Worm (Caenorhabditis elegans) whole organism, L3 larva: ENCODE measurements around the gene C01G12.9.

Source experiments
- ama-1 ChIP-seq: fragments of 150-350 bp; optimal IDR thresholded peaks from 2 replicates; lab custom pipeline; 2018
- ceh-28 ChIP-seq: fragments of 150-350 bp; optimal IDR thresholded peaks from 2 replicates; lab custom pipeline; 2014; ENCODE audit warnings: missing biosample characterization, missing genetic modification reagents, missing genetic modification characterization
- ceh-82 ChIP-seq: fragments of 150-350 bp; optimal IDR thresholded peaks from 2 replicates; lab custom pipeline; 2014; ENCODE audit warnings: missing biosample characterization, missing genetic modification characterization
- ceh-9 ChIP-seq: sonication (generic microtip); optimal IDR thresholded peaks from 2 replicates; lab custom pipeline; 2018; ENCODE audit warnings: missing biosample characterization, missing genetic modification characterization
- daf-12 ChIP-seq: fragments of 150-350 bp; optimal IDR thresholded peaks from 2 replicates; lab custom pipeline; 2014; ENCODE audit warnings: missing biosample characterization, missing genetic modification reagents, missing genetic modification characterization
- egl-27 ChIP-seq: sonication (generic microtip); optimal IDR thresholded peaks from 4 replicates; lab custom pipeline; 2017; ENCODE audit warnings: missing biosample characterization, missing genetic modification reagents, missing genetic modification characterization
- egl-5 ChIP-seq: fragments of 150-350 bp; optimal IDR thresholded peaks from 2 replicates; lab custom pipeline; 2017; ENCODE audit warnings: missing biosample characterization, missing genetic modification reagents, missing genetic modification characterization, inconsistent platforms
- elt-1 ChIP-seq: fragments of 150-350 bp; optimal IDR thresholded peaks from 2 replicates; lab custom pipeline; 2014; ENCODE audit warnings: missing biosample characterization, missing genetic modification characterization
- elt-3 ChIP-seq, 3 experiments: fragments of 150-350 bp in 1 of 3; sonication (generic microtip) in 2 of 3; optimal IDR thresholded peaks; 2 replicates in 2 of 3; 4 replicates in 1 of 3; lab custom pipeline; 2014 to 2017; ENCODE audit warnings: missing biosample characterization in 3 of 3, missing genetic modification characterization in 3 of 3
- eor-1 ChIP-seq, 2 experiments: fragments of 150-350 bp; optimal IDR thresholded peaks; 2 replicates each; lab custom pipeline; 2014 to 2018; ENCODE audit warnings: missing biosample characterization in 2 of 2, missing genetic modification characterization in 2 of 2
- fkh-10 ChIP-seq: sonication (generic microtip); optimal IDR thresholded peaks from 2 replicates; lab custom pipeline; 2017; ENCODE audit warnings: missing biosample characterization, missing genetic modification reagents, missing genetic modification characterization
- fkh-2 ChIP-seq: fragments of 150-350 bp; optimal IDR thresholded peaks from 2 replicates; lab custom pipeline; 2014; ENCODE audit warnings: missing biosample characterization, missing genetic modification reagents, missing genetic modification characterization
- hmg-11 ChIP-seq: sonication (generic microtip); optimal IDR thresholded peaks from 2 replicates; lab custom pipeline; 2016; ENCODE audit warnings: missing genetic modification characterization, missing compliant biosample characterization
- jun-1 ChIP-seq: fragments of 150-350 bp; optimal IDR thresholded peaks from 2 replicates; lab custom pipeline; 2014; ENCODE audit warnings: missing biosample characterization, missing genetic modification reagents, missing genetic modification characterization
- lin-15B ChIP-seq: fragments of 150-350 bp; optimal IDR thresholded peaks from 2 replicates; lab custom pipeline; 2014; ENCODE audit warnings: missing biosample characterization, missing genetic modification characterization
- lin-39 ChIP-seq: fragments of 150-350 bp; optimal IDR thresholded peaks from 2 replicates; lab custom pipeline; 2018; ENCODE audit warnings: missing biosample characterization, missing genetic modification reagents, missing genetic modification characterization
- lsy-12 ChIP-seq: sonication (generic microtip); optimal IDR thresholded peaks from 2 replicates; lab custom pipeline; 2016; ENCODE audit warnings: mild to moderate bottlenecking, missing genetic modification characterization, missing compliant biosample characterization
- mml-1 ChIP-seq: fragments of 150-350 bp; sonication (generic microtip); optimal IDR thresholded peaks from 3 replicates; lab custom pipeline; 2014; ENCODE audit warnings: missing biosample characterization, missing genetic modification characterization
- nfya-1 ChIP-seq: sonication (generic microtip); optimal IDR thresholded peaks from 2 replicates; lab custom pipeline; 2017; ENCODE audit warnings: missing genetic modification characterization, mild to moderate bottlenecking, missing compliant biosample characterization, antibody characterized with exemption, moderate library complexity; ENCODE audit not compliant: insufficient read depth
- nhr-11 ChIP-seq: fragments of 150-350 bp; optimal IDR thresholded peaks from 2 replicates; lab custom pipeline; 2014; ENCODE audit warnings: missing biosample characterization, missing genetic modification characterization
- nhr-12 ChIP-seq: fragments of 150-350 bp; optimal IDR thresholded peaks from 2 replicates; lab custom pipeline; 2014; ENCODE audit warnings: missing biosample characterization, missing genetic modification characterization
- nhr-23 ChIP-seq: fragments of 150-350 bp; optimal IDR thresholded peaks from 2 replicates; lab custom pipeline; 2014; ENCODE audit warnings: missing biosample characterization, missing genetic modification reagents, missing genetic modification characterization
- nhr-25 ChIP-seq: sonication (generic microtip); optimal IDR thresholded peaks from 2 replicates; lab custom pipeline; 2017; ENCODE audit warnings: missing biosample characterization, missing genetic modification characterization
- nhr-28 ChIP-seq: fragments of 150-350 bp; optimal IDR thresholded peaks from 2 replicates; lab custom pipeline; 2014; ENCODE audit warnings: missing biosample characterization, missing genetic modification characterization
- nhr-43 ChIP-seq: sonication (generic microtip); optimal IDR thresholded peaks from 2 replicates; lab custom pipeline; 2016; ENCODE audit warnings: mild to moderate bottlenecking, missing genetic modification characterization, missing compliant biosample characterization; ENCODE audit not compliant: poor library complexity, severe bottlenecking
- nhr-76 ChIP-seq: fragments of 150-350 bp; sonication (generic microtip); optimal IDR thresholded peaks from 5 replicates; lab custom pipeline; 2014; ENCODE audit warnings: missing biosample characterization, missing genetic modification characterization
- nhr-77 ChIP-seq: fragments of 150-350 bp; optimal IDR thresholded peaks from 2 replicates; lab custom pipeline; 2014; ENCODE audit warnings: missing biosample characterization, missing genetic modification characterization
- pqm-1 ChIP-seq: fragments of 150-350 bp; optimal IDR thresholded peaks from 2 replicates; lab custom pipeline; 2017; ENCODE audit warnings: missing biosample characterization, missing genetic modification characterization, inconsistent platforms
- tbx-2 ChIP-seq: sonication (generic microtip); optimal IDR thresholded peaks from 2 replicates; lab custom pipeline; 2016; ENCODE audit warnings: mild to moderate bottlenecking, missing genetic modification characterization, missing compliant biosample characterization
- unc-39 ChIP-seq: sonication (generic microtip); optimal IDR thresholded peaks from 4 replicates; lab custom pipeline; 2017; ENCODE audit warnings: missing biosample characterization, missing genetic modification characterization
- unc-62 ChIP-seq: fragments of 150-350 bp; sonication (generic microtip); optimal IDR thresholded peaks from 4 replicates; lab custom pipeline; 2014; ENCODE audit warnings: missing biosample characterization, missing genetic modification reagents, missing genetic modification characterization
- ztf-11 ChIP-seq: fragments of 150-350 bp; optimal IDR thresholded peaks from 2 replicates; lab custom pipeline; 2014; ENCODE audit warnings: missing biosample characterization, missing genetic modification characterization
- ztf-4 ChIP-seq: fragments of 150-350 bp; optimal IDR thresholded peaks from 2 replicates; lab custom pipeline; 2014; ENCODE audit warnings: missing biosample characterization, missing genetic modification characterization

Gene C01G12.9

DNA sequence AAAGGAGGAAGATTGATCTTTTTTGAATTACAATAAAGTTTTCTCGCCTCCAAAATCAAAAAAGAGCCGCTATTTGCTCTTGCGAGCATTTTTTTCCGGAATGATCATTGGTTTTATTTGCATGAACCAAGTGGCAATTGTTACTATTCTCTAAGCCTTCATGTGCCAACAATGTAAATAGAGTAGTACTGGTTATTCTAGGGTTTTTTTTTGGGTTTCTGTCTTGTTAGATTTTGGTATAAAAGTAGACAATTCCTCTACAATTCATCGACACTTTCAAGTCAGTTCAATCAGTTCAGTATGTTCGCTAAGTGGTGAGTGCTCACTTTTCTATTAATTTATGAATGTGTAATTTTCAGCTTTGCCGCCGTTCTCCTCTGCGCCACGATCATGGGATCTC, 803 bp upstream of the C01G12.9 start, which contains the start of gene nspb-7:
Gene nspb-7, plus strand, starts transcription at position 301 of the 400 bp plus-strand sequence.
- TF ChIP-seq nhr-28 (tag; lab: Kevin White, UChicago) (no peak), tbx-2 (tag; lab: Kevin White, UChicago) (no peak), nhr-11 (tag; lab: Kevin White, UChicago) (no peak), egl-5 (tag; lab: Kevin White, UChicago) (no peak), nhr-25 (tag; lab: Kevin White, UChicago) (no peak), hmg-11 (tag; lab: Kevin White, UChicago) (no peak), ztf-11 (no peak), unc-39 (tag; lab: Kevin White, UChicago) (no peak), nhr-77 (tag; lab: Kevin White, UChicago) (no peak), unc-62 (GFP tag; lab: Kevin White, UChicago) (no peak), ceh-28 (tag; lab: Kevin White, UChicago) (no peak), nfya-1 (tag; lab: Kevin White, UChicago) (no peak), lin-39 (tag; lab: Kevin White, UChicago) (no peak), nhr-12 (tag; lab: Kevin White, UChicago) (no peak), daf-12 (tag; lab: Kevin White, UChicago) (no peak)

ce11 chrII:14580549-14580948, 1.7 kb downstream of the C01G12.9 start, which contains the start of the genes nspb-8 and nspb-9:
Gene nspb-8, minus strand, starts transcription at chrII:14580649.
Gene nspb-9, plus strand, starts transcription at chrII:14580859.
- TF ChIP-seq ama-1 (lab: Kevin White, UChicago) (no peak), unc-62 (GFP tag; lab: Kevin White, UChicago) (no peak), ztf-4 (tag; lab: Kevin White, UChicago) (no peak), tbx-2 (tag; lab: Kevin White, UChicago) (no peak), fkh-2 (no peak), lin-15B (no peak), elt-1 (tag; lab: Kevin White, UChicago) (no peak), nhr-23 (tag; lab: Kevin White, UChicago) (no peak), fkh-10 (GFP tag; lab: Kevin White, UChicago) (no peak)

ce11 chrII:14582206-14582605, 3.4 kb downstream of the C01G12.9 start, which contains the start of gene C01G12.3:
Gene C01G12.3, minus strand, starts transcription at chrII:14582306.
- TF ChIP-seq nhr-43 (no peak), nhr-23 (tag; lab: Kevin White, UChicago) (no peak)

- TF ChIP-seq hmg-11 (tag; lab: Kevin White, UChicago) (no peak), mml-1 (tag; lab: Kevin White, UChicago) (no peak), elt-3 (tag; optimal IDR thresholded peaks at IDR 0.05; lab: Kevin White, UChicago) (no peak), fkh-2 (no peak), nhr-43 (no peak), egl-27 (tag; lab: Kevin White, UChicago) (no peak), ztf-11 (no peak), ceh-9 (tag; lab: Kevin White, UChicago) (no peak), eor-1 (tag; optimal IDR thresholded peaks at IDR 0.05; lab: Kevin White, UChicago) (no peak), pqm-1 (tag; lab: Kevin White, UChicago) (no peak)
Measured at ce11 chrII:14587407-14587806, 8.6 kb downstream of the C01G12.9 start, which contains the start of gene C01G12.5. Gene C01G12.5, minus strand, starts transcription at chrII:14587507.

ce11 chrII:14588162-14588561, 9.3 kb downstream of the C01G12.9 start, which contains the start of gene nspb-10:
Gene nspb-10, minus strand, starts transcription at chrII:14588262.
- TF ChIP-seq ceh-9 (tag; lab: Kevin White, UChicago) (no peak), nhr-77 (tag; lab: Kevin White, UChicago) (no peak), fkh-10 (GFP tag; lab: Kevin White, UChicago) (no peak), jun-1 (tag; lab: Kevin White, UChicago) (no peak), nhr-76 (tag; lab: Kevin White, UChicago) (no peak), lsy-12 (tag; lab: Kevin White, UChicago) (no peak), lin-15B (no peak), ztf-4 (tag; lab: Kevin White, UChicago) (no peak), ztf-11 (no peak), ceh-82 (tag; lab: Kevin White, UChicago) (no peak), mml-1 (tag; lab: Kevin White, UChicago) (no peak), pqm-1 (tag; lab: Kevin White, UChicago) (no peak), nfya-1 (tag; lab: Kevin White, UChicago) (no peak)
